Fruit fly (Drosophila melanogaster) whole organism, adult: ENCODE results near the gene p.

Experiments
- CG11617 ChIP-seq: fragments of 200-800 bp; sonication (Bioruptor generic); optimal IDR thresholded peaks from 2 replicates; lab custom pipeline; 2017; ENCODE audit warnings: mild to moderate bottlenecking, missing biosample characterization, missing genetic modification reagents, missing genetic modification characterization
- CG12768 ChIP-seq: fragments of 200-800 bp; sonication (Bioruptor generic); optimal IDR thresholded peaks from 2 replicates; lab custom pipeline; 2017; ENCODE audit warnings: missing biosample characterization, missing genetic modification characterization, mild to moderate bottlenecking, moderate library complexity, missing genetic modification reagents
- CG14711 ChIP-seq: fragments of 200-800 bp; sonication (Bioruptor generic); optimal IDR thresholded peaks from 2 replicates; lab custom pipeline; 2018; ENCODE audit warnings: missing biosample characterization, mild to moderate bottlenecking, missing genetic modification characterization, moderate library complexity
- CG1620 ChIP-seq: fragments of 200-800 bp; sonication (Bioruptor generic); optimal IDR thresholded peaks from 2 replicates; lab custom pipeline; 2016; ENCODE audit warnings: missing biosample characterization, missing genetic modification characterization
- CG33017 ChIP-seq: fragments of 200-800 bp; sonication (Bioruptor generic); optimal IDR thresholded peaks from 2 replicates; lab custom pipeline; 2018; ENCODE audit warnings: missing biosample characterization, mild to moderate bottlenecking, missing genetic modification characterization, moderate library complexity
- CG5204 ChIP-seq: fragments of 200-800 bp; sonication (Bioruptor generic); optimal IDR thresholded peaks from 2 replicates; lab custom pipeline; 2016; ENCODE audit warnings: missing biosample characterization, missing genetic modification characterization
- CG7045 ChIP-seq: fragments of 200-800 bp; sonication (Bioruptor generic); optimal IDR thresholded peaks from 2 replicates; lab custom pipeline; 2017; ENCODE audit warnings: missing biosample characterization, mild to moderate bottlenecking, missing genetic modification characterization
- CG7101 ChIP-seq: fragments of 200-800 bp; sonication (Bioruptor generic); optimal IDR thresholded peaks from 2 replicates; lab custom pipeline; 2018; ENCODE audit warnings: missing biosample characterization, mild to moderate bottlenecking, missing genetic modification characterization, moderate library complexity
- Clk ChIP-seq: fragments of 200-800 bp; sonication (Bioruptor generic); optimal IDR thresholded peaks from 2 replicates; lab custom pipeline; 2017; ENCODE audit warnings: missing biosample characterization, missing genetic modification characterization
- Crg-1 ChIP-seq: fragments of 200-800 bp; sonication (Bioruptor generic); optimal IDR thresholded peaks from 2 replicates; lab custom pipeline; 2016; ENCODE audit warnings: missing biosample characterization, missing genetic modification characterization
- Hr96 ChIP-seq: fragments of 200-800 bp; sonication (Bioruptor generic); optimal IDR thresholded peaks from 2 replicates; lab custom pipeline; 2016; ENCODE audit warnings: missing biosample characterization, missing genetic modification characterization
- Mnt ChIP-seq: fragments of 200-800 bp; sonication (Bioruptor generic); optimal IDR thresholded peaks from 2 replicates; lab custom pipeline; 2016; ENCODE audit warnings: missing biosample characterization, mild to moderate bottlenecking, missing genetic modification characterization
- bab1 ChIP-seq: fragments of 200-800 bp; sonication (Bioruptor generic); optimal IDR thresholded peaks from 3 replicates; lab custom pipeline; 2019; ENCODE audit warnings: missing biosample characterization, mild to moderate bottlenecking, missing genetic modification characterization, moderate library complexity
- cic ChIP-seq: fragments of 200-800 bp; sonication (Bioruptor generic); optimal IDR thresholded peaks from 2 replicates; lab custom pipeline; 2017; ENCODE audit warnings: missing biosample characterization, mild to moderate bottlenecking, missing genetic modification characterization, moderate library complexity
- cnc ChIP-seq, 2 experiments: fragments of >200 bp; optimal IDR thresholded peaks; 2 replicates each; lab custom pipeline; 2017
- kay ChIP-seq: fragments of 200-800 bp; sonication (Bioruptor generic); peaks from one replicate; lab custom pipeline; 2016; ENCODE audit warnings: missing biosample characterization, missing genetic modification characterization, borderline replicate concordance
- ovo ChIP-seq: fragments of 200-800 bp; sonication (Bioruptor generic); optimal IDR thresholded peaks from 2 replicates; lab custom pipeline; 2016; ENCODE audit warnings: missing biosample characterization, missing genetic modification characterization
- pad ChIP-seq: fragments of 200-800 bp; sonication (Bioruptor generic); optimal IDR thresholded peaks from 3 replicates; lab custom pipeline; 2017; ENCODE audit warnings: missing biosample characterization, missing genetic modification characterization, mild to moderate bottlenecking, moderate library complexity, missing genetic modification reagents
- tj ChIP-seq: fragments of 200-800 bp; sonication (Bioruptor generic); optimal IDR thresholded peaks from 3 replicates; lab custom pipeline; 2017; ENCODE audit warnings: missing biosample characterization, mild to moderate bottlenecking, missing genetic modification characterization, moderate library complexity
- toe ChIP-seq: fragments of 200-800 bp; sonication (Bioruptor generic); optimal IDR thresholded peaks from 2 replicates; lab custom pipeline; 2016; ENCODE audit warnings: missing biosample characterization, missing genetic modification characterization

Gene p

DNA sequence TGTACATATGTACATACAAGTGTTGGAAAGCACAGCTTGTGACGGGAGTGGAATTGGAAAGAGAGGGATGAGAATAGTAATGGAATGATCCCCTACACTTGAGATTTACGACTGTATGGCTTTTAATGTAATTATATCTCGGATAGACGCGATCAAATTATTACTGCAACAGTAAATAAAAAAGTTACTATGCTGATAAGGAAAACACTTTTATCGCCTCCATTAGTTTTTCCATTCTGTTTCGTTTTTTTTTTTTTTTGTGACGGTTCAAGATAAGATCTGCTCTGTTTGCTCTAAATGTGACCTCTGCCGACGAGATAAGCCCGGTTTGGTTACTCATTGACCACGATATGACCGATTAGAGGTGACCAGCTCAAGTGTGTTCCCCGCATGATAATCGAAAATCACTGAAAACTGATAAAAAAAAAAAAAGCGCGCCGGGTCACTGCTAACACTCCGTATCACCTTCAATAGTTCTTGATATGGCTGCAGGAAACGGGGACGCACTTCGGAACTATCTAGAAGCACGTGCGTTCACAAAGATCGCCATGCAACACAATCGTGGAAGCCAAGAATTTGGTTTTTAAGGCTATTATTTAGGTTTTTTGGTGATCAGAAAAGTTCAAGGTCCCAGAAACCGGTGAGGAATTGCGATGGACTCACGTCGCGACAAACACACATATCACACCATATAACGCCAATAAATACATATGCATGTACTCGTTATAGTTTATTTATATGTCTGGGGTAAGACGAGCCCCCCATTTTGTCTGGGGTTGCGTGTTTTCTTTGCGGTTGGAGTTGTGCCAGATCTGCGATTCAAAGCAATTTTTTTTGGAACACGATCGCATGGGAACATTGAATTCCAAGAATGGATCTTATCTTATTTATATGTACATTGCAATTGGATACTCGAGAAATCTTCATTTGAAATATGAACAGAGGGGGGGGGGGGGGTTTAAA lies at the start of gene p:
p (minus strand) TSS at position 156 of the 963 bp plus-strand sequence.
- TF ChIP-seq CG7045, result peak; percentile 69
- TF ChIP-seq Clk (GFP tag; lab: Kevin White, UChicago), result no peak
- TF ChIP-seq bab1, result peak; percentile 64
- peak; percentile 71 for TF ChIP-seq kay
- TF ChIP-seq toe (GFP tag; lab: Kevin White, UChicago), result peak; percentile 45
- TF ChIP-seq cic (GFP tag; lab: Kevin White, UChicago), result peak; percentile 78
- peak; percentile 41 for TF ChIP-seq CG7101
- peak; percentile 64 for TF ChIP-seq CG33017
- TF ChIP-seq tj (GFP tag; lab: Kevin White, UChicago), result peak; percentile 89
- TF ChIP-seq CG11617 (GFP tag; lab: Kevin White, UChicago), result no peak
- TF ChIP-seq ovo (GFP tag; lab: Kevin White, UChicago), result peak; percentile 36
- no peak for TF ChIP-seq cnc (optimal IDR thresholded peaks at IDR 0.05; lab: Kevin White, UChicago)
- peak; percentile 21 for TF ChIP-seq Crg-1
- TF ChIP-seq CG1620, result peak; percentile 21
- TF ChIP-seq CG5204, result peak; percentile 54
- peak; percentile 9 for TF ChIP-seq Mnt
- TF ChIP-seq CG12768 (GFP tag; lab: Kevin White, UChicago), result peak; percentile 34
- TF ChIP-seq Hr96 (GFP tag; lab: Kevin White, UChicago), result peak; percentile 24
- peak; percentile 35 for TF ChIP-seq CG14711 (tag; lab: Kevin White, UChicago)
- TF ChIP-seq pad (GFP tag; lab: Kevin White, UChicago), result peak; percentile 35

- no peak for TF ChIP-seq CG5204
- TF ChIP-seq Mnt, result no peak
- TF ChIP-seq kay, result no peak
- TF ChIP-seq Crg-1, result no peak
- no peak for TF ChIP-seq toe (GFP tag; lab: Kevin White, UChicago)
- no peak for TF ChIP-seq CG7045
- no peak for TF ChIP-seq tj (GFP tag; lab: Kevin White, UChicago)
- TF ChIP-seq bab1, result no peak
- no peak for TF ChIP-seq Hr96 (GFP tag; lab: Kevin White, UChicago)
- no peak for TF ChIP-seq CG7101
- no peak for TF ChIP-seq CG11617 (GFP tag; lab: Kevin White, UChicago)
- TF ChIP-seq CG33017, result no peak
These were observed 48.4 kb upstream of the p start, which contains the start of gene CG11760 for dm6 chr3R:8718898-8719297. TSS of gene CG11760 (plus strand) at chr3R:8719198.

dm6 chr3R:8718356-8718755 lies 47.9 kb upstream of the p start, which contains the start of gene Cks85A:
TSS of gene Cks85A (minus strand) at chr3R:8718456.
- TF ChIP-seq toe (GFP tag; lab: Kevin White, UChicago), result peak; percentile 46
- peak; percentile 4 for TF ChIP-seq kay
- TF ChIP-seq Hr96 (GFP tag; lab: Kevin White, UChicago), result peak; percentile 25
- no peak for TF ChIP-seq Clk (GFP tag; lab: Kevin White, UChicago)

- TF ChIP-seq Hr96 (GFP tag; lab: Kevin White, UChicago) (no peak), Crg-1 (no peak), tj (GFP tag; lab: Kevin White, UChicago) (no peak), bab1 (peak; percentile 12)
These were observed 46.0 kb upstream of the p start for dm6 chr3R:8716551-8716879.

DNA sequence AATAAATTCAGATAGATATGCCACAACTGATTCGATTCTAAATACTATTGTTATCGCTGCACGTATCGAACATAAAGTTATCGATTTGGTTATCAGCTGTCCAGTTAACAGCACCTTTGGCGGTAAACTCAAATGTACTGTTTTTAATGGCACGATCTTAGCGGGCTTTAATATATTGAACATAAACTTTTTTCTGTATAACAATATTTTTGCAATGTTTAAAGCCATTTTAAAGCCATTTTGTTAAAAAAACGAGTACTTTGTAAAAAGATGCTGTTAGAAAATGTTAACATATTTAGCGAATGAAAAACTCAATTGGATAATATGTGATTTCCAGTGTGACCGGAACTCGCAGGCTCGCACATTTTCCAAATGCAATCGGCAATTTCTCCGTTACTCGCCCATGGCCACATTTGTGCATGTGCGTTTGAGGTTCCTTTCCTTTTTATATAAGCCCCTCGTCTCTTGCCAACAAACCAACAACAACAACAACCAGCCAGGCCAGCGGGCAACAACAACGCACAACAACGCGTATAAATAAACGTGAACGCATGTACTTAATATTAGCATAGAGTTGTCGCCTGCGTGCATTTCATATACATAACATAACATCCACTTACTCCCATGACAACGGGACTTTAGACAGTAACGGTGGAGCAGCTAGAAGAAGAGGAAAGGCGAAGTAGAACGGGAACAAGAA lies 45.5 kb upstream of the p start, which contains the start of gene TMEM216:
TMEM216 (plus strand) TSS at position 393 of the 700 bp plus-strand sequence.
- peak; percentile 95 for TF ChIP-seq Mnt
- peak; percentile 34 for TF ChIP-seq CG33017
- TF ChIP-seq Crg-1, result no peak
- TF ChIP-seq CG14711 (tag; lab: Kevin White, UChicago), result peak; percentile 85
- TF ChIP-seq ovo (GFP tag; lab: Kevin White, UChicago), result peak; percentile 97
- TF ChIP-seq pad (GFP tag; lab: Kevin White, UChicago), result peak; percentile 63
- TF ChIP-seq Clk (GFP tag; lab: Kevin White, UChicago), result no peak

DNA sequence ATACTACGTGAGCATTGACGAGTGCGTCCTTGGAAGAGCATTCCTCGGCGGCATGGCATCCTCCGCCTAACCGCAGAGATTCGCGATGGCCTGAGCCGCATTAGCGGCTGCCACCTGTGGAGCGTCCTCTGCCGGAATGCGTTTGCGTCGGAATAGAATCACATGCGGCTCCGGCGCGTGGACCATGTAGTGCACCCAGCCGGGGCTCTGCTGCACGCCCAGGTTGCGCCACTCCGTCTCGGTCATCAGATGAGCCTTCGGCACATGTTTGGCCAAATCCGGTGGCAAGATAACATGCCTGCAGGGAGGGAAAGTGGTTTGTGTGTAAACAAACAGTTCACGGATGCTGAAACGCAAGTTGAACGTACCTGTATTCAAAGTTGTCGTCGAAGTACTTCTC lies 44.9 kb upstream of the p start:
- no peak for TF ChIP-seq toe (GFP tag; lab: Kevin White, UChicago)
- no peak for TF ChIP-seq CG14711 (tag; lab: Kevin White, UChicago)
- TF ChIP-seq Crg-1, result no peak
- TF ChIP-seq CG7045, result no peak
- no peak for TF ChIP-seq Clk (GFP tag; lab: Kevin White, UChicago)
- TF ChIP-seq Mnt, result no peak
- no peak for TF ChIP-seq CG12768 (GFP tag; lab: Kevin White, UChicago)
- TF ChIP-seq bab1, result no peak
- no peak for TF ChIP-seq cnc (optimal IDR thresholded peaks at IDR 0.05; lab: Kevin White, UChicago)
- TF ChIP-seq ovo (GFP tag; lab: Kevin White, UChicago), result no peak
- TF ChIP-seq CG7101, result no peak
- TF ChIP-seq tj (GFP tag; lab: Kevin White, UChicago), result no peak
- no peak for TF ChIP-seq kay
- no peak for TF ChIP-seq cic (GFP tag; lab: Kevin White, UChicago)
- no peak for TF ChIP-seq CG1620
- TF ChIP-seq Hr96 (GFP tag; lab: Kevin White, UChicago), result no peak
- TF ChIP-seq CG5204, result no peak
- TF ChIP-seq pad (GFP tag; lab: Kevin White, UChicago), result no peak
- no peak for TF ChIP-seq CG33017
- no peak for TF ChIP-seq CG11617 (GFP tag; lab: Kevin White, UChicago)
